Fruit fly (Drosophila melanogaster): ENCODE results near the gene Pkcdelta.

Gene Pkcdelta

dm6 chrX:12434604-12435003 is 2.6 kb downstream of the Pkcdelta start:
- TF ChIP-seq CG7045 (GFP tag; optimal IDR thresholded peaks at IDR 0.05) = no peak
- TF ChIP-seq tj (GFP tag; optimal IDR thresholded peaks at IDR 0.05) = no peak
- no peak for TF ChIP-seq CG7101 (tag; optimal IDR thresholded peaks at IDR 0.05)
- no peak for TF ChIP-seq Crg-1 (GFP tag; optimal IDR thresholded peaks at IDR 0.05)
- no peak for TF ChIP-seq CG11617 (GFP tag; optimal IDR thresholded peaks at IDR 0.05)
- TF ChIP-seq CG5204 (GFP tag; optimal IDR thresholded peaks at IDR 0.05) = no peak
- TF ChIP-seq CG33017 (tag; optimal IDR thresholded peaks at IDR 0.05) = no peak
- no peak for TF ChIP-seq CG14711 (tag; optimal IDR thresholded peaks at IDR 0.05)
- no peak for TF ChIP-seq bab1 (GFP tag; optimal IDR thresholded peaks at IDR 0.05)
- TF ChIP-seq pad (GFP tag; optimal IDR thresholded peaks at IDR 0.05) = no peak
- no peak for TF ChIP-seq Hr96 (GFP tag; optimal IDR thresholded peaks at IDR 0.05)
- no peak for TF ChIP-seq CG1620 (GFP tag; optimal IDR thresholded peaks at IDR 0.05)
- no peak for TF ChIP-seq toe (GFP tag; optimal IDR thresholded peaks at IDR 0.05)
- no peak for TF ChIP-seq CG12768 (GFP tag; optimal IDR thresholded peaks at IDR 0.05)
- no peak for TF ChIP-seq Mnt (GFP tag; optimal IDR thresholded peaks at IDR 0.05)
- no peak for TF ChIP-seq cic (GFP tag; optimal IDR thresholded peaks at IDR 0.05)
- TF ChIP-seq ovo (GFP tag; optimal IDR thresholded peaks at IDR 0.05) = no peak

- TF ChIP-seq CG11617 (GFP tag; optimal IDR thresholded peaks at IDR 0.05) (no peak), bab1 (GFP tag; optimal IDR thresholded peaks at IDR 0.05) (no peak), cic (GFP tag; optimal IDR thresholded peaks at IDR 0.05) (no peak), Hr96 (GFP tag; optimal IDR thresholded peaks at IDR 0.05) (no peak), Clk (GFP tag; optimal IDR thresholded peaks at IDR 0.05) (no peak), CG7101 (tag; optimal IDR thresholded peaks at IDR 0.05) (no peak), ovo (GFP tag; optimal IDR thresholded peaks at IDR 0.05) (no peak)
Observed at dm6 chrX:12437099-12437498, 5.1 kb downstream of the Pkcdelta start.

dm6 chrX:12447874-12448273 is 15.8 kb downstream of the Pkcdelta start:
- TF ChIP-seq Hr96 (GFP tag; optimal IDR thresholded peaks at IDR 0.05) = no peak
- TF ChIP-seq CG14711 (tag; optimal IDR thresholded peaks at IDR 0.05) = no peak
- TF ChIP-seq CG7101 (tag; optimal IDR thresholded peaks at IDR 0.05) = no peak
- TF ChIP-seq CG5204 (GFP tag; optimal IDR thresholded peaks at IDR 0.05) = no peak
- TF ChIP-seq tj (GFP tag; optimal IDR thresholded peaks at IDR 0.05) = no peak
- TF ChIP-seq Crg-1 (GFP tag; optimal IDR thresholded peaks at IDR 0.05) = no peak
- no peak for TF ChIP-seq toe (GFP tag; optimal IDR thresholded peaks at IDR 0.05)
- no peak for TF ChIP-seq ovo (GFP tag; optimal IDR thresholded peaks at IDR 0.05)
- no peak for TF ChIP-seq CG1620 (GFP tag; optimal IDR thresholded peaks at IDR 0.05)
- no peak for TF ChIP-seq bab1 (GFP tag; optimal IDR thresholded peaks at IDR 0.05)
- TF ChIP-seq CG7045 (GFP tag; optimal IDR thresholded peaks at IDR 0.05) = no peak
- no peak for TF ChIP-seq cic (GFP tag; optimal IDR thresholded peaks at IDR 0.05)
- no peak for TF ChIP-seq Clk (GFP tag; optimal IDR thresholded peaks at IDR 0.05)
- TF ChIP-seq pad (GFP tag; optimal IDR thresholded peaks at IDR 0.05) = no peak

dm6 chrX:12453704-12454103 is 21.7 kb downstream of the Pkcdelta start:
- TF ChIP-seq CG7101 (tag; optimal IDR thresholded peaks at IDR 0.05) (no peak), CG33017 (tag; optimal IDR thresholded peaks at IDR 0.05) (no peak), cic (GFP tag; optimal IDR thresholded peaks at IDR 0.05) (no peak), kay (GFP tag; ENCODE audit: borderline replicate concordance) (no peak), CG1620 (GFP tag; optimal IDR thresholded peaks at IDR 0.05) (no peak), CG5204 (GFP tag; optimal IDR thresholded peaks at IDR 0.05) (no peak), Hr96 (GFP tag; optimal IDR thresholded peaks at IDR 0.05) (no peak), toe (GFP tag; optimal IDR thresholded peaks at IDR 0.05) (no peak), CG14711 (tag; optimal IDR thresholded peaks at IDR 0.05) (no peak)

- TF ChIP-seq kay (GFP tag; ENCODE audit: borderline replicate concordance) (no peak), toe (GFP tag; optimal IDR thresholded peaks at IDR 0.05) (no peak), CG7101 (tag; optimal IDR thresholded peaks at IDR 0.05) (no peak), ovo (GFP tag; optimal IDR thresholded peaks at IDR 0.05) (no peak), cnc (optimal IDR thresholded peaks at IDR 0.05) (no peak), CG12768 (GFP tag; optimal IDR thresholded peaks at IDR 0.05) (no peak), CG5204 (GFP tag; optimal IDR thresholded peaks at IDR 0.05) (no peak)
Observed at dm6 chrX:12454358-12454757, 22.3 kb downstream of the Pkcdelta start, which contains the start of gene CG15927. TSS of gene CG15927 (plus strand) at chrX:12454729.

dm6 chrX:12455891-12456290 is 23.9 kb downstream of the Pkcdelta start:
- TF ChIP-seq ovo (GFP tag; optimal IDR thresholded peaks at IDR 0.05) (no peak), Crg-1 (GFP tag; optimal IDR thresholded peaks at IDR 0.05) (no peak), CG7101 (tag; optimal IDR thresholded peaks at IDR 0.05) (no peak), CG7045 (GFP tag; optimal IDR thresholded peaks at IDR 0.05) (no peak), CG12768 (GFP tag; optimal IDR thresholded peaks at IDR 0.05) (no peak), cic (GFP tag; optimal IDR thresholded peaks at IDR 0.05) (no peak), kay (GFP tag; ENCODE audit: borderline replicate concordance) (no peak), pad (GFP tag; optimal IDR thresholded peaks at IDR 0.05) (no peak), CG1620 (GFP tag; optimal IDR thresholded peaks at IDR 0.05) (no peak), toe (GFP tag; optimal IDR thresholded peaks at IDR 0.05) (no peak), Clk (GFP tag; optimal IDR thresholded peaks at IDR 0.05) (no peak), CG11617 (GFP tag; optimal IDR thresholded peaks at IDR 0.05) (no peak), CG14711 (tag; optimal IDR thresholded peaks at IDR 0.05) (no peak), Hr96 (GFP tag; optimal IDR thresholded peaks at IDR 0.05) (no peak), bab1 (GFP tag; optimal IDR thresholded peaks at IDR 0.05) (no peak)

dm6 chrX:12457713-12458233 is 25.7 kb downstream of the Pkcdelta start, which contains the start of gene CG15731:
TSS of gene CG15731 (minus strand) at chrX:12457763.
- TF ChIP-seq bab1 (GFP tag; optimal IDR thresholded peaks at IDR 0.05) (no peak), ovo (GFP tag; optimal IDR thresholded peaks at IDR 0.05) (no peak)

Data from whole organism, adult.